Worm (Caenorhabditis elegans) whole organism, mixed stage, embryonic: ENCODE measurements around the gene ccz-1.

Experiments
- M03D4.4 ChIP-seq: sonication (generic microtip); optimal IDR thresholded peaks from 2 replicates; lab custom pipeline; 2017; ENCODE audit warnings: mild to moderate bottlenecking, missing genetic modification characterization, missing compliant biosample characterization
- bed-3 ChIP-seq: fragments of 200-800 bp; sonication (Bioruptor generic); optimal IDR thresholded peaks from 3 replicates; lab custom pipeline; 2018; ENCODE audit warnings: mild to moderate bottlenecking, missing genetic modification characterization, moderate library complexity, missing compliant biosample characterization
- ceh-39 ChIP-seq: fragments of 150-350 bp; optimal IDR thresholded peaks from 2 replicates; lab custom pipeline; 2014; ENCODE audit warnings: missing biosample characterization, missing genetic modification characterization
- ceh-43 ChIP-seq: fragments of 200-800 bp; sonication (Bioruptor generic); optimal IDR thresholded peaks from 2 replicates; lab custom pipeline; 2018; ENCODE audit warnings: mild to moderate bottlenecking, missing genetic modification characterization, moderate library complexity, missing compliant biosample characterization
- ceh-83 ChIP-seq: fragments of 200-800 bp; sonication (Bioruptor generic); optimal IDR thresholded peaks from 2 replicates; lab custom pipeline; 2018; ENCODE audit warnings: mild to moderate bottlenecking, missing genetic modification characterization, missing compliant biosample characterization
- ces-1 ChIP-seq: fragments of 150-350 bp; optimal IDR thresholded peaks from 2 replicates; lab custom pipeline; 2014; ENCODE audit warnings: missing biosample characterization, missing genetic modification reagents, missing genetic modification characterization
- cnd-1 ChIP-seq: fragments of 200-800 bp; sonication (Bioruptor generic); optimal IDR thresholded peaks from 2 replicates; lab custom pipeline; 2018; ENCODE audit warnings: mild to moderate bottlenecking, missing genetic modification characterization, missing compliant biosample characterization
- drap-1 ChIP-seq: fragments of 200-800 bp; sonication (Bioruptor generic); optimal IDR thresholded peaks from 3 replicates; lab custom pipeline; 2018; ENCODE audit warnings: mild to moderate bottlenecking, missing genetic modification characterization, missing compliant biosample characterization
- elt-1 ChIP-seq: sonication (generic microtip); optimal IDR thresholded peaks from 2 replicates; lab custom pipeline; 2017; ENCODE audit warnings: missing genetic modification characterization, mild to moderate bottlenecking, missing compliant biosample characterization, antibody characterized with exemption, moderate library complexity, borderline replicate concordance; ENCODE audit not compliant: insufficient read depth
- flh-1 ChIP-seq: fragments of 200-800 bp; sonication (Bioruptor generic); optimal IDR thresholded peaks from 2 replicates; lab custom pipeline; 2018; ENCODE audit warnings: mild to moderate bottlenecking, missing genetic modification characterization, moderate library complexity, missing compliant biosample characterization
- ham-2 ChIP-seq: fragments of 200-800 bp; sonication (Bioruptor generic); optimal IDR thresholded peaks from 2 replicates; lab custom pipeline; 2018; ENCODE audit warnings: mild to moderate bottlenecking, missing genetic modification characterization, missing compliant biosample characterization
- hlh-1 ChIP-seq: fragments of 150-350 bp; optimal IDR thresholded peaks from 2 replicates; lab custom pipeline; 2014; ENCODE audit warnings: missing biosample characterization, missing genetic modification reagents, missing genetic modification characterization
- lin-13 ChIP-seq: fragments of 150-350 bp; optimal IDR thresholded peaks from 2 replicates; lab custom pipeline; 2014; ENCODE audit warnings: missing biosample characterization, missing genetic modification characterization
- lin-32 ChIP-seq: fragments of 200-800 bp; sonication (Bioruptor generic); optimal IDR thresholded peaks from 2 replicates; lab custom pipeline; 2018; ENCODE audit warnings: mild to moderate bottlenecking, missing genetic modification characterization, missing compliant biosample characterization
- lsy-2 ChIP-seq: fragments of 150-350 bp; optimal IDR thresholded peaks from 2 replicates; lab custom pipeline; 2014; ENCODE audit warnings: missing biosample characterization, missing genetic modification characterization
- mab-5 ChIP-seq: fragments of 150-350 bp; optimal IDR thresholded peaks from 2 replicates; lab custom pipeline; 2014; ENCODE audit warnings: missing biosample characterization, missing genetic modification characterization
- mep-1 ChIP-seq: fragments of 150-350 bp; optimal IDR thresholded peaks from 2 replicates; lab custom pipeline; 2017; ENCODE audit warnings: missing biosample characterization, missing genetic modification reagents, missing genetic modification characterization, inconsistent platforms
- mls-2 ChIP-seq: sonication (generic microtip); optimal IDR thresholded peaks from 2 replicates; lab custom pipeline; 2016; ENCODE audit warnings: mild to moderate bottlenecking, missing genetic modification characterization, moderate library complexity, missing compliant biosample characterization
- nhr-2 ChIP-seq: fragments of 150-350 bp; optimal IDR thresholded peaks from 2 replicates; lab custom pipeline; 2014; ENCODE audit warnings: missing biosample characterization, missing genetic modification characterization
- nhr-237 ChIP-seq: fragments of 150-350 bp; optimal IDR thresholded peaks from 2 replicates; lab custom pipeline; 2014; ENCODE audit warnings: missing biosample characterization, missing genetic modification characterization
- nhr-28 ChIP-seq: fragments of 150-350 bp; optimal IDR thresholded peaks from 2 replicates; lab custom pipeline; 2014; ENCODE audit warnings: missing biosample characterization, missing genetic modification characterization
- nhr-76 ChIP-seq: sonication (generic microtip); optimal IDR thresholded peaks from 2 replicates; lab custom pipeline; 2017; ENCODE audit warnings: missing biosample characterization, missing genetic modification characterization
- sem-2 ChIP-seq: fragments of 200-800 bp; sonication (Bioruptor generic); optimal IDR thresholded peaks from 2 replicates; lab custom pipeline; 2018; ENCODE audit warnings: mild to moderate bottlenecking, missing genetic modification characterization, missing compliant biosample characterization
- snpc-4 ChIP-seq: fragments of 150-350 bp; optimal IDR thresholded peaks from 2 replicates; lab custom pipeline; 2014; ENCODE audit warnings: missing biosample characterization, missing genetic modification characterization
- sptf-1 ChIP-seq: sonication (generic microtip); optimal IDR thresholded peaks from 2 replicates; lab custom pipeline; 2017; ENCODE audit warnings: mild to moderate bottlenecking, missing genetic modification characterization, moderate library complexity, missing compliant biosample characterization
- unc-39 ChIP-seq: fragments of 150-350 bp; optimal IDR thresholded peaks from 2 replicates; lab custom pipeline; 2014; ENCODE audit warnings: missing biosample characterization, missing genetic modification characterization
- zip-8 ChIP-seq: fragments of 150-350 bp; optimal IDR thresholded peaks from 2 replicates; lab custom pipeline; 2014; ENCODE audit warnings: missing biosample characterization, missing genetic modification characterization
- ztf-11 ChIP-seq: fragments of 150-350 bp; optimal IDR thresholded peaks from 2 replicates; lab custom pipeline; 2014; ENCODE audit warnings: missing biosample characterization, missing genetic modification characterization

Gene ccz-1

ce11 chrV:13645848-13646578 lies 32.7 kb upstream of the ccz-1 start:
- TF ChIP-seq nhr-76 (no peak), ztf-11 (tag; lab: Kevin White, UChicago) (no peak), sptf-1 (tag; lab: Kevin White, UChicago) (peak; percentile 62), lsy-2 (no peak), hlh-1 (tag; lab: Kevin White, UChicago) (no peak)

- TF ChIP-seq bed-3 (GFP tag; lab: Kevin White, UChicago): no peak
- no peak for TF ChIP-seq hlh-1 (tag; lab: Kevin White, UChicago)
- TF ChIP-seq ztf-11 (tag; lab: Kevin White, UChicago): no peak
- TF ChIP-seq mep-1 (tag; lab: Kevin White, UChicago): no peak
- TF ChIP-seq lin-13 (tag; lab: Kevin White, UChicago): no peak
- no peak for TF ChIP-seq nhr-28 (tag; lab: Kevin White, UChicago)
- no peak for TF ChIP-seq ces-1
- no peak for TF ChIP-seq lin-32 (GFP tag; lab: Kevin White, UChicago)
- TF ChIP-seq nhr-237 (tag; lab: Kevin White, UChicago): no peak
- no peak for TF ChIP-seq M03D4.4 (tag; lab: Kevin White, UChicago)
- no peak for TF ChIP-seq sptf-1 (tag; lab: Kevin White, UChicago)
Observed at ce11 chrV:13647185-13647584, 31.5 kb upstream of the ccz-1 start.

ce11 chrV:13647617-13648016 lies 31.1 kb upstream of the ccz-1 start:
- TF ChIP-seq ces-1: no peak
- no peak for TF ChIP-seq elt-1 (tag; lab: Kevin White, UChicago)
- no peak for TF ChIP-seq lsy-2
- no peak for TF ChIP-seq zip-8 (tag; lab: Kevin White, UChicago)
- no peak for TF ChIP-seq ceh-83
- TF ChIP-seq sem-2 (GFP tag; lab: Kevin White, UChicago): no peak
- no peak for TF ChIP-seq sptf-1 (tag; lab: Kevin White, UChicago)
- TF ChIP-seq ztf-11 (tag; lab: Kevin White, UChicago): no peak

ce11 chrV:13649730-13650349 lies 28.8 kb upstream of the ccz-1 start, which contains the start of gene H37A05.4:
Gene H37A05.4, minus strand, starts transcription at chrV:13649780.
- TF ChIP-seq ceh-39 (tag; lab: Kevin White, UChicago) (peak; percentile 77), cnd-1 (tag; lab: Kevin White, UChicago) (no peak), sptf-1 (tag; lab: Kevin White, UChicago) (peak; percentile 9), nhr-28 (tag; lab: Kevin White, UChicago) (no peak), sem-2 (GFP tag; lab: Kevin White, UChicago) (peak; percentile 7), ceh-43 (GFP tag; lab: Kevin White, UChicago) (no peak), elt-1 (tag; lab: Kevin White, UChicago) (no peak)

- TF ChIP-seq zip-8 (tag; lab: Kevin White, UChicago): no peak
- no peak for TF ChIP-seq ceh-39 (tag; lab: Kevin White, UChicago)
- TF ChIP-seq drap-1 (GFP tag; lab: Kevin White, UChicago): no peak
- no peak for TF ChIP-seq nhr-28 (tag; lab: Kevin White, UChicago)
- no peak for TF ChIP-seq nhr-2 (tag; lab: Kevin White, UChicago)
- no peak for TF ChIP-seq flh-1 (GFP tag; lab: Kevin White, UChicago)
- no peak for TF ChIP-seq sptf-1 (tag; lab: Kevin White, UChicago)
- no peak for TF ChIP-seq hlh-1 (tag; lab: Kevin White, UChicago)
- no peak for TF ChIP-seq ceh-43 (GFP tag; lab: Kevin White, UChicago)
- TF ChIP-seq ces-1: no peak
- TF ChIP-seq mab-5: no peak
- no peak for TF ChIP-seq mep-1 (tag; lab: Kevin White, UChicago)
- no peak for TF ChIP-seq lin-13 (tag; lab: Kevin White, UChicago)
- no peak for TF ChIP-seq cnd-1 (tag; lab: Kevin White, UChicago)
- no peak for TF ChIP-seq bed-3 (GFP tag; lab: Kevin White, UChicago)
Observed at ce11 chrV:13650800-13651199, 27.9 kb upstream of the ccz-1 start.

ce11 chrV:13652322-13652721 lies 26.4 kb upstream of the ccz-1 start:
- no peak for TF ChIP-seq cnd-1 (tag; lab: Kevin White, UChicago)
- TF ChIP-seq lin-32 (GFP tag; lab: Kevin White, UChicago): no peak
- no peak for TF ChIP-seq unc-39 (tag; lab: Kevin White, UChicago)
- no peak for TF ChIP-seq mls-2 (tag; lab: Kevin White, UChicago)
- TF ChIP-seq drap-1 (GFP tag; lab: Kevin White, UChicago): no peak
- no peak for TF ChIP-seq ceh-43 (GFP tag; lab: Kevin White, UChicago)
- TF ChIP-seq nhr-2 (tag; lab: Kevin White, UChicago): no peak
- no peak for TF ChIP-seq hlh-1 (tag; lab: Kevin White, UChicago)
- no peak for TF ChIP-seq snpc-4 (tag; lab: Kevin White, UChicago)
- TF ChIP-seq mep-1 (tag; lab: Kevin White, UChicago): no peak
- no peak for TF ChIP-seq ceh-83
- TF ChIP-seq ces-1: no peak
- TF ChIP-seq ham-2 (GFP tag; lab: Kevin White, UChicago): no peak
- TF ChIP-seq lsy-2: no peak
- TF ChIP-seq lin-13 (tag; lab: Kevin White, UChicago): no peak
- TF ChIP-seq sem-2 (GFP tag; lab: Kevin White, UChicago): no peak
